Worm (Caenorhabditis elegans) whole organism, L2 larva: ENCODE data around the gene str-229.

Source experiments
- egl-27 ChIP-seq: sonication (generic microtip); optimal IDR thresholded peaks from 3 replicates; lab custom pipeline; 2017; ENCODE audit warnings: missing biosample characterization, missing genetic modification reagents, missing genetic modification characterization
- elt-3 ChIP-seq: sonication (generic microtip); optimal IDR thresholded peaks from 2 replicates; lab custom pipeline; 2017; ENCODE audit warnings: missing biosample characterization, missing genetic modification characterization
- nhr-11 ChIP-seq: fragments of 150-350 bp; optimal IDR thresholded peaks from 2 replicates; lab custom pipeline; 2014; ENCODE audit warnings: missing biosample characterization, missing genetic modification characterization
- skn-1 ChIP-seq: sonication (generic microtip); optimal IDR thresholded peaks from 2 replicates; lab custom pipeline; 2017; ENCODE audit warnings: missing biosample characterization, missing genetic modification characterization
- unc-62 ChIP-seq: fragments of 150-350 bp; optimal IDR thresholded peaks from 2 replicates; lab custom pipeline; 2014; ENCODE audit warnings: missing biosample characterization, missing genetic modification reagents, missing genetic modification characterization
- zag-1 ChIP-seq: fragments of 150-350 bp; optimal IDR thresholded peaks from 2 replicates; lab custom pipeline; 2014; ENCODE audit warnings: missing biosample characterization, missing genetic modification characterization
- ztf-11 ChIP-seq: sonication (generic microtip); optimal IDR thresholded peaks from 2 replicates; lab custom pipeline; 2017; ENCODE audit warnings: missing biosample characterization, missing genetic modification characterization

- TF ChIP-seq ztf-11 (tag; lab: Kevin White, UChicago) (no peak), zag-1 (no peak), elt-3 (no peak), egl-27 (tag; lab: Kevin White, UChicago) (no peak), skn-1 (tag; lab: Kevin White, UChicago) (no peak), unc-62 (GFP tag; lab: Kevin White, UChicago) (no peak), nhr-11 (tag; lab: Kevin White, UChicago) (no peak)
Observed at ce11 chrV:3862851-3863250, 39.5 kb downstream of the str-229 start, which contains the start of gene nhr-187.
